Worm (Caenorhabditis elegans): ENCODE results near the gene ncs-7.

The ncs-7 gene

ce11 chrX:17662146-17662545, 47.8 kb downstream of the ncs-7 start, which contains the start of gene nlp-6:
nlp-6 (plus strand) TSS chrX:17662446.
- no peak for TF ChIP-seq ztf-3 (GFP tag; optimal IDR thresholded peaks at IDR 0.05)

- TF ChIP-seq snpc-1.1 (tag; optimal IDR thresholded peaks at IDR 0.05; ENCODE audit: insufficient read depth) (no peak), F39B2.1 (GFP tag; IDR thresholded peaks at IDR 0.05) (no peak), ztf-26 (tag; optimal IDR thresholded peaks at IDR 0.05) (no peak), atf-7 (tag; optimal IDR thresholded peaks at IDR 0.05) (no peak), ccch-3 (GFP tag; optimal IDR thresholded peaks at IDR 0.05) (no peak), snpc-3.4 (tag; optimal IDR thresholded peaks at IDR 0.05) (no peak), lsl-1 (GFP tag; optimal IDR thresholded peaks at IDR 0.05) (no peak), Y67H2A.10 (GFP tag; conservative IDR thresholded peaks at IDR 0.05) (no peak), rpc-1 (optimal IDR thresholded peaks at IDR 0.05) (no peak), rpc-1 (tag; optimal IDR thresholded peaks at IDR 0.05) (no peak), madf-6 (GFP tag; IDR thresholded peaks at IDR 0.05) (no peak), ztf-18 (tag; optimal IDR thresholded peaks at IDR 0.05) (no peak), nfya-1 (tag; optimal IDR thresholded peaks at IDR 0.05; ENCODE audit: borderline replicate concordance, insufficient read depth) (no peak), cebp-2 (GFP tag; IDR thresholded peaks at IDR 0.05) (no peak), F57A8.1 (GFP tag; optimal IDR thresholded peaks at IDR 0.05) (no peak), lin-54 (GFP tag; optimal IDR thresholded peaks at IDR 0.05) (no peak)
Measured at ce11 chrX:17667288-17667687, 52.9 kb downstream of the ncs-7 start.
